Worm (Caenorhabditis elegans) whole organism, L4/young adult: Measurements from ENCODE around the gene F01D5.2.

Source experiments
- W03F9.2 ChIP-seq: fragments of 150-350 bp; optimal IDR thresholded peaks from 2 replicates; lab custom pipeline; 2014; ENCODE audit warnings: missing biosample characterization, missing genetic modification characterization
- him-1 ChIP-seq: sonication (generic microtip); optimal IDR thresholded peaks from 2 replicates; lab custom pipeline; 2016; ENCODE audit warnings: missing genotype, missing genetic modification reagents, missing genetic modification characterization, missing compliant biosample characterization

DNA sequence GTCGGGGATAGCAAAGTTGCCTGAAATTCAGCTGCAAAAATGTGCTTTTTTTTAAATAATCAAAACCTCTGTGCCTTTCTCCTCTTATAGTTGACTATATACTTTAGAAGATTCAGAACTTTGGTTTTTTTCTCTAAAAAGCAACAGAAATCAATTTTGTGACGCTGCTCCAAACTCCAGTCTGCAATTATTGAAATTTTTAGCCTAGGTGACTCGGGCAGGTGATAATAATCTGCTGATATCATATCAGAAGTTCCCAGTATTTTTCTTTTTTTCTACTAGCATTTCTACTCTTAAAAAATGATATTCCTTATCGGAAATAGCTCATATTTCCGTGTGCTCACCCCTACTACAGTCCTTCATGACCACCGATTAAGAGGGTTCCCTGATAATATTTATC, 49.6 kb downstream of the F01D5.2 start, which contains the start of gene sre-44:
- no peak for TF ChIP-seq him-1
- no peak for TF ChIP-seq W03F9.2 (tag; lab: Kevin White, UChicago)
